Worm (Caenorhabditis elegans) whole organism, L1 larva: ENCODE results near the gene cic-1.

Experiments
- aha-1 ChIP-seq: fragments of 150-350 bp; optimal IDR thresholded peaks from 2 replicates; lab custom pipeline; 2014; ENCODE audit warnings: missing biosample characterization, missing genetic modification characterization
- aly-2 ChIP-seq: fragments of 150-350 bp; optimal IDR thresholded peaks from 2 replicates; lab custom pipeline; 2014; ENCODE audit warnings: missing biosample characterization, missing genetic modification characterization
- blmp-1 ChIP-seq: fragments of 150-350 bp; optimal IDR thresholded peaks from 2 replicates; lab custom pipeline; 2014; ENCODE audit warnings: missing biosample characterization, missing genetic modification characterization
- elt-2 ChIP-seq: sonication (generic microtip); optimal IDR thresholded peaks from 2 replicates; lab custom pipeline; 2016; ENCODE audit warnings: missing genetic modification characterization, mild to moderate bottlenecking, inconsistent platforms, missing compliant biosample characterization, missing genetic modification reagents
- lin-35 ChIP-seq, 2 experiments: fragments of 150-350 bp; optimal IDR thresholded peaks; 2 replicates each; lab custom pipeline; 2014; ENCODE audit warnings: missing biosample characterization in 2 of 2, missing genetic modification characterization in 2 of 2, missing genetic modification reagents in 2 of 2
- lin-39 ChIP-seq: fragments of 150-350 bp; optimal IDR thresholded peaks from 2 replicates; lab custom pipeline; 2014; ENCODE audit warnings: missing biosample characterization, missing genetic modification reagents, missing genetic modification characterization
- nhr-11 ChIP-seq: fragments of 150-350 bp; optimal IDR thresholded peaks from 2 replicates; lab custom pipeline; 2014; ENCODE audit warnings: missing biosample characterization, missing genetic modification characterization
- nhr-20 ChIP-seq: sonication (generic microtip); optimal IDR thresholded peaks from 2 replicates; lab custom pipeline; 2016; ENCODE audit warnings: mild to moderate bottlenecking, missing genetic modification characterization, missing compliant biosample characterization
- nhr-76 ChIP-seq: sonication (generic microtip); optimal IDR thresholded peaks from 2 replicates; lab custom pipeline; 2017; ENCODE audit warnings: missing biosample characterization, missing genetic modification characterization
- pqm-1 ChIP-seq: sonication (generic microtip); optimal IDR thresholded peaks from 3 replicates; lab custom pipeline; 2017; ENCODE audit warnings: missing biosample characterization, missing genetic modification characterization
- unc-130 ChIP-seq: fragments of 150-350 bp; optimal IDR thresholded peaks from 2 replicates; lab custom pipeline; 2017; ENCODE audit warnings: missing biosample characterization, missing genetic modification characterization, inconsistent platforms

DNA sequence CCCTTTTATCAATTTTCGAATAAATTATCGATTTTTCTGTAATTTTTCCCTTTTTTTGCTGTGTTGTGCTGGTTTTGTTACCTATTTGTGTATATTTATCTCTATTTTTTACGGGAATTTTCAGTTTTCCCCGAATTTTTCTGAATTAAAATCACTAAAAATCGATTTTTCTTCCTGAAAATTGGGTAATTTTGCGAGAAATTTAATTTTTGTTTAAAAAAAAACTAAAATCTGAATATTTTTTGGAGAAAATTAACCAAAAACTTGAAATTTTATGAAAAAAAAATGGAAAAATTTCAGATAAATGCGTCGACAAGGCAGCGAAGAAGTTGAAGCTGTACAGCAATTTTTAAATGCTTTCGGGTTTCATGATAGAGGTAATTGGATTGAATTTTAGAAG, 53.7 kb downstream of the cic-1 start, which contains the start of gene gip-1:
- TF ChIP-seq blmp-1 (tag; lab: Kevin White, UChicago) (no peak), lin-39 (tag; lab: Kevin White, UChicago) (no peak), aly-2 (no peak), lin-35 (GFP tag; optimal IDR thresholded peaks at IDR 0.05; lab: Kevin White, UChicago) (no peak), pqm-1 (no peak), nhr-11 (no peak), elt-2 (no peak), nhr-76 (tag; lab: Kevin White, UChicago) (no peak), unc-130 (no peak), nhr-20 (tag; lab: Kevin White, UChicago) (no peak), aha-1 (tag; lab: Kevin White, UChicago) (no peak)
